Worm (Caenorhabditis elegans) whole organism, early embryonic: ENCODE results near the gene alh-4.
A peak's percentile ranks its signal among the peaks of the same experiment; 100 is the strongest.

Experiments
- B0310.2 ChIP-seq: sonication (generic microtip); optimal IDR thresholded peaks from 2 replicates; lab custom pipeline; 2016; ENCODE audit warnings: mild to moderate bottlenecking, missing genetic modification characterization, missing compliant biosample characterization
- F13C5.2 ChIP-seq: sonication (generic microtip); optimal IDR thresholded peaks from 2 replicates; lab custom pipeline; 2017; ENCODE audit warnings: mild to moderate bottlenecking, missing genetic modification characterization, inconsistent platforms, missing compliant biosample characterization
- aly-1 ChIP-seq: sonication (generic microtip); optimal IDR thresholded peaks from 2 replicates; lab custom pipeline; 2016; ENCODE audit warnings: missing genetic modification characterization, missing compliant biosample characterization
- ama-1 ChIP-seq: fragments of 150-350 bp; optimal IDR thresholded peaks from 2 replicates; lab custom pipeline; 2014
- ceh-13 ChIP-seq: fragments of 200-800 bp; sonication (Bioruptor generic); optimal IDR thresholded peaks from 2 replicates; lab custom pipeline; 2018; ENCODE audit warnings: mild to moderate bottlenecking, missing genetic modification characterization, missing compliant biosample characterization
- ceh-36 ChIP-seq: sonication (generic microtip); optimal IDR thresholded peaks from 2 replicates; lab custom pipeline; 2016; ENCODE audit warnings: missing genetic modification characterization, inconsistent platforms, missing compliant biosample characterization
- ets-7 ChIP-seq: sonication (generic microtip); optimal IDR thresholded peaks from 2 replicates; lab custom pipeline; 2016; ENCODE audit warnings: missing genotype, missing genetic modification characterization, missing compliant biosample characterization
- flt-1 ChIP-seq: fragments of 200-800 bp; sonication (Bioruptor generic); IDR thresholded peaks from 2 replicates; pipeline ENCODE4 v1.3.6; 2022; ENCODE audit warnings: missing genetic modification characterization, missing compliant biosample characterization
- hmbx-1 ChIP-seq: sonication (generic microtip); optimal IDR thresholded peaks from 2 replicates; lab custom pipeline; 2016; ENCODE audit warnings: mild to moderate bottlenecking, missing genetic modification characterization, missing compliant biosample characterization
- hmg-4 ChIP-seq: fragments of 200-800 bp; sonication (Bioruptor generic); optimal IDR thresholded peaks from 2 replicates; lab custom pipeline; 2018; ENCODE audit warnings: mild to moderate bottlenecking, missing genetic modification characterization, missing compliant biosample characterization
- hnd-1 ChIP-seq: sonication (generic microtip); optimal IDR thresholded peaks from 2 replicates; lab custom pipeline; 2016; ENCODE audit warnings: missing genetic modification characterization, missing compliant biosample characterization
- pes-1 ChIP-seq: fragments of 200-800 bp; sonication (Bioruptor generic); IDR thresholded peaks from 2 replicates; pipeline ENCODE4 v1.3.6; 2022; ENCODE audit warnings: missing genetic modification reagents, missing genetic modification characterization, missing compliant biosample characterization
- scrt-1 ChIP-seq: fragments of 200-800 bp; sonication (Bioruptor generic); IDR thresholded peaks from 2 replicates; pipeline ENCODE4 v1.3.6; 2022; ENCODE audit warnings: missing genetic modification characterization, missing compliant biosample characterization
- sea-1 ChIP-seq: fragments of 200-800 bp; sonication (Bioruptor generic); conservative IDR thresholded peaks from 2 replicates; pipeline ENCODE4 v1.3.6; 2022; ENCODE audit warnings: missing genetic modification characterization, missing compliant biosample characterization
- tbx-11 ChIP-seq: fragments of 200-800 bp; sonication (Bioruptor generic); IDR thresholded peaks from 2 replicates; pipeline ENCODE4 v1.3.6; 2022; ENCODE audit warnings: missing genetic modification characterization, missing compliant biosample characterization
- tbx-37 ChIP-seq: fragments of 200-800 bp; sonication (Bioruptor generic); conservative IDR thresholded peaks from 2 replicates; pipeline ENCODE4 v1.3.6; 2022; ENCODE audit warnings: missing genetic modification reagents, missing genetic modification characterization, missing compliant biosample characterization
- tra-4 ChIP-seq: sonication (generic microtip); optimal IDR thresholded peaks from 2 replicates; lab custom pipeline; 2017; ENCODE audit warnings: missing genetic modification characterization, missing compliant biosample characterization

alh-4 gene

ce11 chrV:6424055-6424454 is 5.7 kb downstream of the alh-4 start, which contains the start of gene urb-1:
Gene urb-1 (minus strand): TSS chrV:6424155.
- TF ChIP-seq hmbx-1 (tag; lab: Kevin White, UChicago) (no peak), hmg-4 (no peak), pes-1 (GFP tag; lab: Robert Waterston, UW) (no peak), tbx-11 (no peak), tra-4 (tag; lab: Kevin White, UChicago) (no peak), ama-1 (peak; percentile 17), flt-1 (GFP tag; lab: Robert Waterston, UW) (no peak)

- TF ChIP-seq hmg-4 (no peak), ceh-36 (tag; lab: Kevin White, UChicago) (no peak), flt-1 (GFP tag; lab: Robert Waterston, UW) (no peak), pes-1 (GFP tag; lab: Robert Waterston, UW) (no peak), ceh-13 (GFP tag; lab: Kevin White, UChicago) (no peak), tbx-37 (GFP tag; lab: Robert Waterston, UW) (no peak), aly-1 (tag; lab: Kevin White, UChicago) (no peak), B0310.2 (tag; lab: Kevin White, UChicago) (no peak), ama-1 (no peak), tbx-11 (no peak), scrt-1 (GFP tag; lab: Robert Waterston, UW) (no peak), F13C5.2 (tag; lab: Kevin White, UChicago) (no peak), sea-1 (GFP tag; lab: Robert Waterston, UW) (no peak), tra-4 (tag; lab: Kevin White, UChicago) (no peak), hmbx-1 (tag; lab: Kevin White, UChicago) (no peak), hnd-1 (tag; lab: Kevin White, UChicago) (no peak), ets-7 (tag; lab: Kevin White, UChicago) (no peak)
Measured at ce11 chrV:6414985-6415384, 14.7 kb downstream of the alh-4 start, which contains the start of gene cht-6. Gene cht-6 (plus strand): TSS chrV:6414993.

ce11 chrV:6414469-6414868 is 15.3 kb downstream of the alh-4 start:
- TF ChIP-seq tbx-11 (no peak), ets-7 (tag; lab: Kevin White, UChicago) (no peak), tra-4 (tag; lab: Kevin White, UChicago) (no peak), aly-1 (tag; lab: Kevin White, UChicago) (no peak), ceh-36 (tag; lab: Kevin White, UChicago) (no peak), pes-1 (GFP tag; lab: Robert Waterston, UW) (no peak), scrt-1 (GFP tag; lab: Robert Waterston, UW) (no peak), ceh-13 (GFP tag; lab: Kevin White, UChicago) (no peak), hmg-4 (no peak), ama-1 (no peak), sea-1 (GFP tag; lab: Robert Waterston, UW) (no peak), hnd-1 (tag; lab: Kevin White, UChicago) (no peak), hmbx-1 (tag; lab: Kevin White, UChicago) (no peak), F13C5.2 (tag; lab: Kevin White, UChicago) (no peak), B0310.2 (tag; lab: Kevin White, UChicago) (no peak), flt-1 (GFP tag; lab: Robert Waterston, UW) (no peak), tbx-37 (GFP tag; lab: Robert Waterston, UW) (no peak)

- TF ChIP-seq tbx-37 (GFP tag; lab: Robert Waterston, UW): no peak
- no peak for TF ChIP-seq hmg-4
- TF ChIP-seq tra-4 (tag; lab: Kevin White, UChicago): no peak
- TF ChIP-seq ceh-13 (GFP tag; lab: Kevin White, UChicago): no peak
- no peak for TF ChIP-seq ets-7 (tag; lab: Kevin White, UChicago)
- no peak for TF ChIP-seq B0310.2 (tag; lab: Kevin White, UChicago)
- TF ChIP-seq aly-1 (tag; lab: Kevin White, UChicago): no peak
- no peak for TF ChIP-seq hmbx-1 (tag; lab: Kevin White, UChicago)
- no peak for TF ChIP-seq sea-1 (GFP tag; lab: Robert Waterston, UW)
- TF ChIP-seq tbx-11: no peak
- TF ChIP-seq hnd-1 (tag; lab: Kevin White, UChicago): no peak
- TF ChIP-seq pes-1 (GFP tag; lab: Robert Waterston, UW): no peak
- TF ChIP-seq ceh-36 (tag; lab: Kevin White, UChicago): no peak
- no peak for TF ChIP-seq ama-1
- no peak for TF ChIP-seq F13C5.2 (tag; lab: Kevin White, UChicago)
- no peak for TF ChIP-seq flt-1 (GFP tag; lab: Robert Waterston, UW)
- TF ChIP-seq scrt-1 (GFP tag; lab: Robert Waterston, UW): no peak
Measured at ce11 chrV:6413057-6413456, 16.7 kb downstream of the alh-4 start.

- TF ChIP-seq hmbx-1 (tag; lab: Kevin White, UChicago) (no peak), ceh-36 (tag; lab: Kevin White, UChicago) (no peak), ets-7 (tag; lab: Kevin White, UChicago) (no peak), hmg-4 (no peak), tbx-11 (no peak), pes-1 (GFP tag; lab: Robert Waterston, UW) (no peak), tbx-37 (GFP tag; lab: Robert Waterston, UW) (no peak), sea-1 (GFP tag; lab: Robert Waterston, UW) (no peak), flt-1 (GFP tag; lab: Robert Waterston, UW) (no peak), ama-1 (no peak), aly-1 (tag; lab: Kevin White, UChicago) (no peak), scrt-1 (GFP tag; lab: Robert Waterston, UW) (no peak), B0310.2 (tag; lab: Kevin White, UChicago) (no peak), tra-4 (tag; lab: Kevin White, UChicago) (no peak), hnd-1 (tag; lab: Kevin White, UChicago) (no peak), ceh-13 (GFP tag; lab: Kevin White, UChicago) (no peak), F13C5.2 (tag; lab: Kevin White, UChicago) (no peak)
Measured at ce11 chrV:6411161-6411560, 18.6 kb downstream of the alh-4 start.

- TF ChIP-seq tbx-11: no peak
- TF ChIP-seq hmg-4: no peak
- no peak for TF ChIP-seq sea-1 (GFP tag; lab: Robert Waterston, UW)
- no peak for TF ChIP-seq flt-1 (GFP tag; lab: Robert Waterston, UW)
- TF ChIP-seq B0310.2 (tag; lab: Kevin White, UChicago): no peak
- TF ChIP-seq aly-1 (tag; lab: Kevin White, UChicago): no peak
- TF ChIP-seq scrt-1 (GFP tag; lab: Robert Waterston, UW): no peak
- TF ChIP-seq hnd-1 (tag; lab: Kevin White, UChicago): no peak
Measured at ce11 chrV:6408733-6409227, 20.9 kb downstream of the alh-4 start, which contains the start of gene bcf-1. Gene bcf-1 (minus strand): TSS chrV:6408783.
